Fruit fly (Drosophila melanogaster) Kc167 (cell line): ENCODE results near the gene Mvb12.

ENCODE experiments used
- Myc ChIP-seq: fragments of >200 bp; optimal IDR thresholded peaks from 2 replicates; lab custom pipeline; 2017; ENCODE audit warnings: missing external identifiers
- psq ChIP-seq: fragments of >200 bp; optimal IDR thresholded peaks from 2 replicates; lab custom pipeline; 2017; ENCODE audit warnings: missing external identifiers
- ttk ChIP-seq: sonication (Bioruptor generic); optimal IDR thresholded peaks from 2 replicates; lab custom pipeline; 2017; ENCODE audit warnings: missing external identifiers

- TF ChIP-seq ttk (lab: Kevin White, UChicago) (no peak), Myc (no peak), psq (lab: Kevin White, UChicago) (no peak)
Observed at dm6 chrX:18149292-18149691, 48.2 kb upstream of the Mvb12 start.
